Worm (Caenorhabditis elegans): ENCODE measurements around the gene Y43F8B.9.

DNA sequence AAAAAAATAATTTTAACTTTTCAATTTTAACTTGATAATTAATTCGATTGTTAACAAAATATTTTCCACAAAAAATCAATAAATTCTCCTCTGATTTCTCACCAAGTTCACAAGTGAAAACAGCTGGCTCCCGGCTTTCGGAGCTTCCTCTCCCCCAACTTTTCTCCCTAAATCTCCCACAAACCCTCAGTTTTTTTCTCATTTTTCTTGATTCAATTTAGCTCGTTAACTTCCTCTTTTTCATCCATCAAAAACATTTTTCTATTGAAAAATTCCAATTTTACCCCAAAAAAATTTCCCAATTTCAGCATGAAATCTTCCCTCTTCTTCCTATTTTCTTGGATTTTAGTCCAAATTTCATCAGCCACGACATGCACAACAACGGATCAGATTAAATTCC is 7.6 kb upstream of the Y43F8B.9 start, which contains the start of gene Y43F8B.11:
- TF ChIP-seq ceh-36 (tag; optimal IDR thresholded peaks at IDR 0.05) (no peak), F13C5.2 (tag; optimal IDR thresholded peaks at IDR 0.05) (no peak), tra-4 (tag; optimal IDR thresholded peaks at IDR 0.05) (no peak), ama-1 (optimal IDR thresholded peaks at IDR 0.05) (no peak), ets-7 (tag; optimal IDR thresholded peaks at IDR 0.05) (no peak), aly-1 (tag; optimal IDR thresholded peaks at IDR 0.05) (no peak), hmg-4 (GFP tag; optimal IDR thresholded peaks at IDR 0.05) (no peak), scrt-1 (GFP tag; IDR thresholded peaks at IDR 0.05) (no peak), pes-1 (GFP tag; IDR thresholded peaks at IDR 0.05) (no peak), hnd-1 (tag; optimal IDR thresholded peaks at IDR 0.05) (no peak)

Measured in whole organism, early embryonic.